Comparison of ENCODE assay signal across 2 fruit fly cellular contexts in genomic region chr2L:9744634-9745033, dm6.
A peak's percentile ranks its signal among the peaks of the same experiment; 100 is the strongest.
TF ChIP-seq lines count a peak whose summit lies in the region.

No protein-coding gene starts in this region.

- TF ChIP-seq CTCF in whole organism, embryonic (GFP tag; optimal IDR thresholded peaks at IDR 0.05; lab: Kevin White, UChicago): no peak

TF ChIP-seq in whole organism, embryonic, 481 proteins besides CTCF, POLR2A, EP300 and RAD21:
- TF ChIP-seq B-H1 (GFP tag; IDR thresholded peaks at IDR 0.05; lab: Robert Waterston, UW) (no peak), Deaf1 (tag; optimal IDR thresholded peaks at IDR 0.05; lab: Kevin White, UChicago) (peak; percentile 72), disco-r (GFP tag; optimal IDR thresholded peaks at IDR 0.05; lab: Kevin White, UChicago) (no peak), Trl (optimal IDR thresholded peaks at IDR 0.05; lab: Kevin White, UChicago) (peak; percentile 39 to 75), Trl (GFP tag; optimal IDR thresholded peaks at IDR 0.05; lab: Kevin White, UChicago) (no peak), Drgx (GFP tag; IDR thresholded peaks at IDR 0.05; lab: Robert Waterston, UW) (peak; percentile 19; the same call in 1 of the 2 replicates), CG7372 (GFP tag; IDR thresholded peaks at IDR 0.05; lab: Robert Waterston, UW) (no peak), p53 (GFP tag; optimal IDR thresholded peaks at IDR 0.05; lab: Kevin White, UChicago) (no peak), cad (GFP tag; optimal IDR thresholded peaks at IDR 0.05; lab: Kevin White, UChicago) (no peak), eyg (GFP tag; optimal IDR thresholded peaks at IDR 0.05; lab: Kevin White, UChicago) (no peak), org-1 (GFP tag; optimal IDR thresholded peaks at IDR 0.05; lab: Kevin White, UChicago) (no peak), NC2β (GFP tag; optimal IDR thresholded peaks at IDR 0.05; lab: Kevin White, UChicago) (no peak)

TF ChIP-seq in whole organism, pupa, 21 proteins besides CTCF, POLR2A, EP300 and RAD21:
- TF ChIP-seq CG4496 (GFP tag; IDR thresholded peaks at IDR 0.05; lab: Robert Waterston, UW) (no peak), CG8159 (tag; optimal IDR thresholded peaks at IDR 0.05; lab: Kevin White, UChicago) (no peak), CG14655 (GFP tag; optimal IDR thresholded peaks at IDR 0.05; lab: Kevin White, UChicago) (peak; percentile 43), CG12605 (GFP tag; IDR thresholded peaks at IDR 0.05; lab: Robert Waterston, UW) (no peak), fd96Ca (GFP tag; IDR thresholded peaks at IDR 0.05; lab: Robert Waterston, UW) (0 out of 3 replicates have a peak, but pooled peaks have one; percentile 23), gl (tag; optimal IDR thresholded peaks at IDR 0.05; lab: Kevin White, UChicago) (no peak), Snoo (tag; optimal IDR thresholded peaks at IDR 0.05; lab: Kevin White, UChicago) (no peak), CG10348 (GFP tag; IDR thresholded peaks at IDR 0.05; lab: Robert Waterston, UW) (no peak), CG9948 (tag; optimal IDR thresholded peaks at IDR 0.05; lab: Kevin White, UChicago) (no peak), Pif1A (GFP tag; optimal IDR thresholded peaks at IDR 0.05; lab: Kevin White, UChicago) (no peak), CG8301 (tag; optimal IDR thresholded peaks at IDR 0.05; lab: Kevin White, UChicago) (peak; percentile 12), Pif1B (GFP tag; optimal IDR thresholded peaks at IDR 0.05; lab: Kevin White, UChicago) (no peak)
